Worm (Caenorhabditis elegans): ENCODE measurements around the gene cids-1.

cids-1 gene

ce11 chrIII:8287519-8287918, 43.3 kb downstream of the cids-1 start (continued):
- TF ChIP-seq lin-13 (GFP tag; optimal IDR thresholded peaks at IDR 0.05): no peak

- TF ChIP-seq aha-1 (tag) (no peak), mes-2 (tag; optimal IDR thresholded peaks at IDR 0.05; ENCODE audit: poor library complexity, severe bottlenecking) (no peak), ceh-28 (tag; optimal IDR thresholded peaks at IDR 0.05) (no peak), nhr-10 (tag; optimal IDR thresholded peaks at IDR 0.05) (no peak), F44E2.7 (GFP tag; IDR thresholded peaks at IDR 0.05) (no peak), F37D6.2 (tag; optimal IDR thresholded peaks at IDR 0.05) (no peak), dve-1 (tag; optimal IDR thresholded peaks at IDR 0.05; ENCODE audit: insufficient read depth) (no peak), daf-8 (GFP tag; IDR thresholded peaks at IDR 0.05) (no peak), lin-39 (tag; optimal IDR thresholded peaks at IDR 0.05) (no peak), nhr-237 (tag; optimal IDR thresholded peaks at IDR 0.05) (no peak), pqm-1 (tag; optimal IDR thresholded peaks at IDR 0.05) (no peak), T26A8.4 (GFP tag; IDR thresholded peaks at IDR 0.05) (no peak), skn-1 (tag; optimal IDR thresholded peaks at IDR 0.05) (no peak), daf-19 (GFP tag; conservative IDR thresholded peaks at IDR 0.05) (no peak), dmd-8 (GFP tag; IDR thresholded peaks at IDR 0.05) (no peak), nhr-11 (tag; optimal IDR thresholded peaks at IDR 0.05) (no peak), ztf-7 (tag; optimal IDR thresholded peaks at IDR 0.05) (no peak), lir-3 (tag; optimal IDR thresholded peaks at IDR 0.05) (no peak), spr-3 (GFP tag; optimal IDR thresholded peaks at IDR 0.05) (no peak)
Observed at ce11 chrIII:8289181-8289580, 44.9 kb downstream of the cids-1 start.

- TF ChIP-seq daf-16 (GFP tag; optimal IDR thresholded peaks at IDR 0.05) (no peak), daf-16 (tag; optimal IDR thresholded peaks at IDR 0.05) (peak; percentile 55), F37D6.2 (tag; optimal IDR thresholded peaks at IDR 0.05) (no peak), T20F7.1 (GFP tag; optimal IDR thresholded peaks at IDR 0.05) (peak; percentile 41), hif-1 (tag; optimal IDR thresholded peaks at IDR 0.05) (no peak), pqm-1 (tag; optimal IDR thresholded peaks at IDR 0.05) (peak; percentile 99), lir-3 (tag; optimal IDR thresholded peaks at IDR 0.05) (no peak), dve-1 (tag; optimal IDR thresholded peaks at IDR 0.05; ENCODE audit: insufficient read depth) (peak; percentile 74), hlh-11 (tag; optimal IDR thresholded peaks at IDR 0.05) (peak; percentile 66), nhr-28 (tag; optimal IDR thresholded peaks at IDR 0.05) (peak; percentile 74), hlh-30 (tag; optimal IDR thresholded peaks at IDR 0.05; ENCODE audit: insufficient read depth) (peak; percentile 2), lin-1 (GFP tag; IDR thresholded peaks at IDR 0.05) (no peak), fkh-10 (GFP tag; optimal IDR thresholded peaks at IDR 0.05) (no peak), dmd-6 (GFP tag; IDR thresholded peaks at IDR 0.05) (peak; percentile 78), nhr-41 (GFP tag; IDR thresholded peaks at IDR 0.05) (no peak), jun-1 (tag; optimal IDR thresholded peaks at IDR 0.05) (no peak)
Observed at ce11 chrIII:8291268-8292032, 47.2 kb downstream of the cids-1 start.

ce11 chrIII:8293260-8293659, 49.0 kb downstream of the cids-1 start:
- no peak for TF ChIP-seq lir-3 (tag; optimal IDR thresholded peaks at IDR 0.05)
- TF ChIP-seq zip-11 (GFP tag; IDR thresholded peaks at IDR 0.05): no peak
- no peak for TF ChIP-seq php-3 (GFP tag; IDR thresholded peaks at IDR 0.05)
- no peak for TF ChIP-seq unc-39 (tag; optimal IDR thresholded peaks at IDR 0.05)
- no peak for TF ChIP-seq arid-1 (GFP tag; conservative IDR thresholded peaks at IDR 0.05)
- no peak for TF ChIP-seq saeg-2 (GFP tag; IDR thresholded peaks at IDR 0.05)
- TF ChIP-seq pqm-1 (tag; optimal IDR thresholded peaks at IDR 0.05): no peak
- peak; percentile 93 for TF ChIP-seq dmd-6 (GFP tag; IDR thresholded peaks at IDR 0.05)
- TF ChIP-seq snpc-1.2 (GFP tag; IDR thresholded peaks at IDR 0.05): no peak
- TF ChIP-seq daf-16 (GFP tag; optimal IDR thresholded peaks at IDR 0.05): no peak
- TF ChIP-seq daf-16 (tag; optimal IDR thresholded peaks at IDR 0.05): no peak
- no peak for TF ChIP-seq madf-9 (GFP tag; conservative IDR thresholded peaks at IDR 0.05)
- TF ChIP-seq ama-1 (optimal IDR thresholded peaks at IDR 0.05): no peak
- no peak for TF ChIP-seq D1046.2 (GFP tag; IDR thresholded peaks at IDR 0.05)
- peak; percentile 1 for TF ChIP-seq mes-2 (tag; optimal IDR thresholded peaks at IDR 0.05; ENCODE audit: poor library complexity, severe bottlenecking)
- no peak for TF ChIP-seq lin-29 (GFP tag; IDR thresholded peaks at IDR 0.05)
- no peak for TF ChIP-seq lin-15B (tag; optimal IDR thresholded peaks at IDR 0.05)
- no peak for TF ChIP-seq vab-7 (GFP tag; IDR thresholded peaks at IDR 0.05)
- no peak for TF ChIP-seq hmg-1.1 (GFP tag; IDR thresholded peaks at IDR 0.05)
- TF ChIP-seq madf-5 (GFP tag; IDR thresholded peaks at IDR 0.05): no peak
- no peak for TF ChIP-seq nhr-48 (tag; optimal IDR thresholded peaks at IDR 0.05)
